Worm (Caenorhabditis elegans) whole organism, early embryonic: ENCODE data around the gene xbp-1.

Experiments used
- ceh-13 ChIP-seq: fragments of 200-800 bp; sonication (Bioruptor generic); optimal IDR thresholded peaks from 2 replicates; lab custom pipeline; 2018; ENCODE audit warnings: mild to moderate bottlenecking, missing genetic modification characterization, missing compliant biosample characterization
- ceh-36 ChIP-seq: sonication (generic microtip); optimal IDR thresholded peaks from 2 replicates; lab custom pipeline; 2016; ENCODE audit warnings: missing genetic modification characterization, inconsistent platforms, missing compliant biosample characterization
- hmg-4 ChIP-seq: fragments of 200-800 bp; sonication (Bioruptor generic); optimal IDR thresholded peaks from 2 replicates; lab custom pipeline; 2018; ENCODE audit warnings: mild to moderate bottlenecking, missing genetic modification characterization, missing compliant biosample characterization
- hnd-1 ChIP-seq: sonication (generic microtip); optimal IDR thresholded peaks from 2 replicates; lab custom pipeline; 2016; ENCODE audit warnings: missing genetic modification characterization, missing compliant biosample characterization

ce11 chrIII:4223668-4224127, 30.1 kb downstream of the xbp-1 start:
- peak; percentile 70 for TF ChIP-seq hmg-4 (GFP tag; lab: Kevin White, UChicago)
- no peak for TF ChIP-seq ceh-36 (tag; lab: Kevin White, UChicago)
- TF ChIP-seq ceh-13 (GFP tag; lab: Kevin White, UChicago), result no peak
- TF ChIP-seq hnd-1, result no peak
